Worm (Caenorhabditis elegans): ENCODE results near the gene F52D1.2.

The F52D1.2 gene

ce11 chrX:489635-490105 is 39.7 kb upstream of the F52D1.2 start, which contains the start of gene egl-17 (continued):
- TF ChIP-seq madf-5 (GFP tag; IDR thresholded peaks at IDR 0.05) = peak; percentile 90 to 95
- TF ChIP-seq mxl-2 (GFP tag; conservative IDR thresholded peaks at IDR 0.05) = 0 out of 2 replicates have a peak, but pooled peaks have one; percentile 57
- no peak for TF ChIP-seq tag-97 (GFP tag; IDR thresholded peaks at IDR 0.05)
- 0 out of 2 replicates have a peak, but pooled peaks have one; percentile 78 for TF ChIP-seq daf-8 (GFP tag; IDR thresholded peaks at IDR 0.05)
- TF ChIP-seq lin-29 (GFP tag; IDR thresholded peaks at IDR 0.05) = peak; percentile 82
- TF ChIP-seq hmg-1.1 (GFP tag; IDR thresholded peaks at IDR 0.05) = peak; percentile 94
- peak; percentile 82 for TF ChIP-seq lin-1 (GFP tag; IDR thresholded peaks at IDR 0.05)
- TF ChIP-seq ces-1 (GFP tag; optimal IDR thresholded peaks at IDR 0.05) = peak; percentile 24
- TF ChIP-seq ztf-7 (tag; optimal IDR thresholded peaks at IDR 0.05) = peak; percentile 69
- TF ChIP-seq ZK546.5 (tag; optimal IDR thresholded peaks at IDR 0.05) = no peak
- TF ChIP-seq sdz-12 (GFP tag; optimal IDR thresholded peaks at IDR 0.05) = peak; percentile 13
- peak; percentile 91 for TF ChIP-seq hlh-30 (tag; optimal IDR thresholded peaks at IDR 0.05; ENCODE audit: insufficient read depth)
- no peak for TF ChIP-seq ceh-82 (tag; optimal IDR thresholded peaks at IDR 0.05)
- peak; percentile 29 for TF ChIP-seq nhr-28 (tag; optimal IDR thresholded peaks at IDR 0.05)
- TF ChIP-seq R02D3.7 (tag; optimal IDR thresholded peaks at IDR 0.05) = no peak
- TF ChIP-seq Y5F2A.4 (GFP tag; optimal IDR thresholded peaks at IDR 0.05) = peak; percentile 83
- peak; percentile 85 for TF ChIP-seq spr-1 (tag; optimal IDR thresholded peaks at IDR 0.05)
- peak; percentile 86 for TF ChIP-seq mes-2 (tag; optimal IDR thresholded peaks at IDR 0.05; ENCODE audit: poor library complexity, severe bottlenecking)
- no peak for TF ChIP-seq hif-1 (tag; optimal IDR thresholded peaks at IDR 0.05)
- peak; percentile 68; the same call in 1 of the 2 replicates for TF ChIP-seq dmd-9 (GFP tag; IDR thresholded peaks at IDR 0.05)
- 0 out of 2 replicates have a peak, but pooled peaks have one; percentile 63 for TF ChIP-seq zip-11 (GFP tag; IDR thresholded peaks at IDR 0.05)
- no peak for TF ChIP-seq aly-2 (tag; optimal IDR thresholded peaks at IDR 0.05)
- TF ChIP-seq F26F4.8 (GFP tag; conservative IDR thresholded peaks at IDR 0.05) = peak; percentile 98
- peak; percentile 20 for TF ChIP-seq nhr-6 (tag; optimal IDR thresholded peaks at IDR 0.05)
- peak; percentile 90; the same call in 1 of the 2 replicates for TF ChIP-seq T26A8.4 (GFP tag; IDR thresholded peaks at IDR 0.05)
- no peak; the same call in 1 of the 2 replicates for TF ChIP-seq pha-4 (GFP tag; IDR thresholded peaks at IDR 0.05)
- TF ChIP-seq pha-4 (tag; optimal IDR thresholded peaks at IDR 0.05) = no peak
- peak; percentile 77 to 93 for TF ChIP-seq daf-16 (GFP tag; optimal IDR thresholded peaks at IDR 0.05)
- peak; percentile 74 for TF ChIP-seq daf-16 (tag; optimal IDR thresholded peaks at IDR 0.05)
- TF ChIP-seq unc-62 (GFP tag; optimal IDR thresholded peaks at IDR 0.05 in 1 of 2) = peak in 1 of 2 experiments; percentile 65
- TF ChIP-seq unc-62 (tag; optimal IDR thresholded peaks at IDR 0.05) = no peak
- peak; percentile 97 for TF ChIP-seq vab-7 (GFP tag; IDR thresholded peaks at IDR 0.05)
- TF ChIP-seq zfp-2 (tag; optimal IDR thresholded peaks at IDR 0.05) = peak; percentile 54
- TF ChIP-seq F49E8.2 (tag; optimal IDR thresholded peaks at IDR 0.05; ENCODE audit: borderline replicate concordance) = peak; percentile 77
- no peak for TF ChIP-seq cey-2 (tag; optimal IDR thresholded peaks at IDR 0.05; ENCODE audit: borderline replicate concordance, insufficient read depth)
- TF ChIP-seq set-16 (GFP tag; IDR thresholded peaks at IDR 0.05) = no peak
- peak; percentile 74 for TF ChIP-seq spr-3 (GFP tag; optimal IDR thresholded peaks at IDR 0.05)
- TF ChIP-seq daf-12 (tag; optimal IDR thresholded peaks at IDR 0.05) = no peak
- no peak for TF ChIP-seq pqm-1 (tag; optimal IDR thresholded peaks at IDR 0.05)
- TF ChIP-seq ZK337.2 (GFP tag; IDR thresholded peaks at IDR 0.05) = peak; percentile 86
- peak; percentile 92 for TF ChIP-seq Y105C5A.15 (GFP tag; IDR thresholded peaks at IDR 0.05)
- TF ChIP-seq ceh-62 (tag; optimal IDR thresholded peaks at IDR 0.05) = no peak
- peak; percentile 74 for TF ChIP-seq dve-1 (tag; optimal IDR thresholded peaks at IDR 0.05; ENCODE audit: insufficient read depth)
- TF ChIP-seq nhr-11 (tag; optimal IDR thresholded peaks at IDR 0.05) = peak; percentile 11
- TF ChIP-seq lin-13 (GFP tag; optimal IDR thresholded peaks at IDR 0.05) = peak; percentile 54
- TF ChIP-seq nhr-237 (tag; optimal IDR thresholded peaks at IDR 0.05) = no peak
- peak; percentile 20 for TF ChIP-seq nhr-25 (tag; optimal IDR thresholded peaks at IDR 0.05; ENCODE audit: borderline replicate concordance, insufficient read depth)
- TF ChIP-seq gei-8 (GFP tag; optimal IDR thresholded peaks at IDR 0.05) = peak; percentile 94
- TF ChIP-seq ceh-44 (GFP tag; IDR thresholded peaks at IDR 0.05) = peak; percentile 77
- TF ChIP-seq saeg-2 (GFP tag; IDR thresholded peaks at IDR 0.05) = peak; percentile 54; the same call in 1 of the 2 replicates
